Worm (Caenorhabditis elegans) whole organism, early embryonic: Measurements from ENCODE around the gene B0272.4.

Source experiments
- hmg-4 ChIP-seq: fragments of 200-800 bp; sonication (Bioruptor generic); optimal IDR thresholded peaks from 2 replicates; lab custom pipeline; 2018; ENCODE audit warnings: mild to moderate bottlenecking, missing genetic modification characterization, missing compliant biosample characterization
- pes-1 ChIP-seq: fragments of 200-800 bp; sonication (Bioruptor generic); IDR thresholded peaks from 2 replicates; pipeline ENCODE4 v1.3.6; 2022; ENCODE audit warnings: missing genetic modification reagents, missing genetic modification characterization, missing compliant biosample characterization

ce11 chrX:9452483-9453198, 24.4 kb downstream of the B0272.4 start, which contains the start of gene ZK899.3:
- TF ChIP-seq pes-1 (GFP tag; lab: Robert Waterston, UW) (no peak), hmg-4 (GFP tag; lab: Kevin White, UChicago) (no peak)
